Worm (Caenorhabditis elegans) whole organism, L4 larva: ENCODE measurements around the gene pot-1.

ENCODE experiments used
- F49E8.2 ChIP-seq: sonication (generic microtip); optimal IDR thresholded peaks from 2 replicates; lab custom pipeline; 2016; ENCODE audit warnings: missing compliant biosample characterization, mild to moderate bottlenecking, missing genetic modification characterization, borderline replicate concordance
- R02D3.7 ChIP-seq: fragments of 150-350 bp; sonication (generic microtip); optimal IDR thresholded peaks from 3 replicates; lab custom pipeline; 2014; ENCODE audit warnings: missing biosample characterization, missing genetic modification characterization
- T20F7.1 ChIP-seq: fragments of 200-800 bp; sonication (Bioruptor generic); optimal IDR thresholded peaks from 2 replicates; lab custom pipeline; 2018; ENCODE audit warnings: mild to moderate bottlenecking, missing genetic modification characterization, missing compliant biosample characterization
- T26A8.4 ChIP-seq: fragments of 200-800 bp; sonication (Bioruptor generic); IDR thresholded peaks from 2 replicates; pipeline ENCODE4 v1.3.6; 2022; ENCODE audit warnings: missing genetic modification characterization, missing compliant biosample characterization
- Y75B8A.6 ChIP-seq: fragments of 200-800 bp; sonication (Bioruptor generic); IDR thresholded peaks from 2 replicates; pipeline ENCODE4 v1.3.6; 2022; ENCODE audit warnings: missing genetic modification reagents, missing genetic modification characterization, missing compliant biosample characterization
- aha-1 ChIP-seq: fragments of 150-350 bp; peaks from one replicate; lab custom pipeline; 2014; ENCODE audit warnings: missing biosample characterization, missing genetic modification characterization
- attf-4 ChIP-seq: sonication (generic microtip); optimal IDR thresholded peaks from 3 replicates; lab custom pipeline; 2017; ENCODE audit warnings: missing biosample characterization, missing genetic modification characterization
- ceh-20 ChIP-seq: fragments of 200-800 bp; sonication (Bioruptor generic); IDR thresholded peaks from 2 replicates; pipeline ENCODE4 v1.3.6; 2022; ENCODE audit warnings: missing genetic modification reagents, missing genetic modification characterization, missing compliant biosample characterization
- ceh-28 ChIP-seq: fragments of 150-350 bp; optimal IDR thresholded peaks from 2 replicates; lab custom pipeline; 2014; ENCODE audit warnings: missing biosample characterization, missing genetic modification reagents, missing genetic modification characterization
- ceh-32 ChIP-seq: sonication (generic microtip); optimal IDR thresholded peaks from 2 replicates; lab custom pipeline; 2016; ENCODE audit warnings: mild to moderate bottlenecking, missing genetic modification characterization, missing compliant biosample characterization; ENCODE audit not compliant: poor library complexity
- ces-1 ChIP-seq: fragments of 150-350 bp; sonication (generic microtip); optimal IDR thresholded peaks from 4 replicates; lab custom pipeline; 2014; ENCODE audit warnings: missing biosample characterization, missing genetic modification reagents, missing genetic modification characterization
- ctbp-1 ChIP-seq: fragments of 200-800 bp; sonication (Bioruptor generic); IDR thresholded peaks from 2 replicates; pipeline ENCODE4 v1.3.6; 2022; ENCODE audit warnings: missing genetic modification reagents, missing genetic modification characterization, missing compliant biosample characterization
- daf-8 ChIP-seq: fragments of 200-800 bp; sonication (Bioruptor generic); IDR thresholded peaks from 2 replicates; pipeline ENCODE4 v1.3.6; 2022; ENCODE audit warnings: missing genetic modification characterization, missing compliant biosample characterization
- dmd-6 ChIP-seq: fragments of 200-800 bp; sonication (Bioruptor generic); IDR thresholded peaks from 2 replicates; pipeline ENCODE4 v1.3.6; 2022; ENCODE audit warnings: missing genetic modification reagents, missing genetic modification characterization, missing compliant biosample characterization
- dve-1 ChIP-seq: sonication (generic microtip); optimal IDR thresholded peaks from 2 replicates; lab custom pipeline; 2017; ENCODE audit warnings: antibody characterized with exemption, mild to moderate bottlenecking, missing genetic modification characterization, missing compliant biosample characterization; ENCODE audit not compliant: insufficient read depth
- egl-43 ChIP-seq: fragments of 200-800 bp; sonication (Bioruptor generic); IDR thresholded peaks from 2 replicates; pipeline ENCODE4 v1.3.6; 2022; ENCODE audit warnings: missing genetic modification reagents, missing genetic modification characterization, missing compliant biosample characterization
- fkh-10 ChIP-seq: fragments of 150-350 bp; optimal IDR thresholded peaks from 2 replicates; lab custom pipeline; 2014; ENCODE audit warnings: missing biosample characterization, missing genetic modification reagents, missing genetic modification characterization
- hif-1 ChIP-seq, 2 experiments: sonication (generic microtip); optimal IDR thresholded peaks; 2 replicates each; lab custom pipeline; 2016 to 2017; ENCODE audit warnings: missing compliant biosample characterization in 2 of 2, missing genetic modification characterization in 2 of 2, missing genetic modification reagents in 2 of 2, missing genotype in 2 of 2, mild to moderate bottlenecking in 1 of 2
- hlh-30 ChIP-seq: sonication (generic microtip); optimal IDR thresholded peaks from 2 replicates; lab custom pipeline; 2017; ENCODE audit warnings: antibody characterized with exemption, mild to moderate bottlenecking, missing genetic modification characterization, missing compliant biosample characterization; ENCODE audit not compliant: insufficient read depth
- lin-29 ChIP-seq: fragments of 200-800 bp; sonication (Bioruptor generic); IDR thresholded peaks from 2 replicates; pipeline ENCODE4 v1.3.6; 2022; ENCODE audit warnings: missing genetic modification reagents, missing genetic modification characterization, missing compliant biosample characterization
- lir-3 ChIP-seq: sonication (generic microtip); optimal IDR thresholded peaks from 2 replicates; lab custom pipeline; 2016; ENCODE audit warnings: mild to moderate bottlenecking, missing genetic modification characterization, missing compliant biosample characterization
- madf-5 ChIP-seq, 2 experiments: fragments of 200-800 bp; sonication (Bioruptor generic); IDR thresholded peaks; 2 replicates each; pipeline ENCODE4 v1.3.6; 2022; ENCODE audit warnings: missing compliant biosample characterization in 2 of 2, missing genetic modification characterization in 2 of 2
- madf-9 ChIP-seq: fragments of 200-800 bp; sonication (Bioruptor generic); conservative IDR thresholded peaks from 2 replicates; pipeline ENCODE4 v1.3.6; 2022; ENCODE audit warnings: missing genetic modification reagents, missing genetic modification characterization, missing compliant biosample characterization
- mxl-2 ChIP-seq: fragments of 200-800 bp; sonication (Bioruptor generic); conservative IDR thresholded peaks from 2 replicates; pipeline ENCODE4 v1.3.6; 2022; ENCODE audit warnings: missing genetic modification reagents, missing genetic modification characterization, missing compliant biosample characterization
- mxl-3 ChIP-seq: fragments of 200-800 bp; sonication (Bioruptor generic); optimal IDR thresholded peaks from 2 replicates; lab custom pipeline; 2018; ENCODE audit warnings: mild to moderate bottlenecking, missing genetic modification characterization, missing compliant biosample characterization
- nhr-111 ChIP-seq: fragments of 200-800 bp; sonication (Bioruptor generic); optimal IDR thresholded peaks from 2 replicates; lab custom pipeline; 2018; ENCODE audit warnings: mild to moderate bottlenecking, missing genetic modification characterization, missing compliant biosample characterization
- nhr-41 ChIP-seq: fragments of 200-800 bp; sonication (Bioruptor generic); IDR thresholded peaks from 2 replicates; pipeline ENCODE4 v1.3.6; 2022; ENCODE audit warnings: missing genetic modification reagents, missing genetic modification characterization, missing compliant biosample characterization
- nhr-42 ChIP-seq: fragments of 200-800 bp; sonication (Bioruptor generic); IDR thresholded peaks from 2 replicates; pipeline ENCODE4 v1.3.6; 2022; ENCODE audit warnings: missing genetic modification characterization, missing compliant biosample characterization
- nhr-77 ChIP-seq: fragments of 150-350 bp; optimal IDR thresholded peaks from 2 replicates; lab custom pipeline; 2014; ENCODE audit warnings: missing biosample characterization, missing genetic modification characterization
- php-3 ChIP-seq: fragments of 200-800 bp; sonication (Bioruptor generic); IDR thresholded peaks from 2 replicates; pipeline ENCODE4 v1.3.6; 2022; ENCODE audit warnings: missing genetic modification reagents, missing genetic modification characterization, missing compliant biosample characterization
- pqm-1 ChIP-seq: sonication (generic microtip); optimal IDR thresholded peaks from 2 replicates; lab custom pipeline; 2017; ENCODE audit warnings: missing biosample characterization, missing genetic modification characterization
- sdz-12 ChIP-seq: fragments of 200-800 bp; sonication (Bioruptor generic); optimal IDR thresholded peaks from 2 replicates; lab custom pipeline; 2018; ENCODE audit warnings: mild to moderate bottlenecking, missing genetic modification characterization, missing compliant biosample characterization
- set-16 ChIP-seq: fragments of 200-800 bp; sonication (Bioruptor generic); IDR thresholded peaks from 2 replicates; pipeline ENCODE4 v1.3.6; 2022; ENCODE audit warnings: missing genetic modification reagents, missing genetic modification characterization, missing compliant biosample characterization
- skn-1 ChIP-seq: fragments of 150-350 bp; optimal IDR thresholded peaks from 2 replicates; lab custom pipeline; 2014; ENCODE audit warnings: missing biosample characterization, missing genetic modification characterization
- snpc-4 ChIP-seq: fragments of 150-350 bp; optimal IDR thresholded peaks from 2 replicates; lab custom pipeline; 2014; ENCODE audit warnings: missing biosample characterization, missing genetic modification characterization
- tag-97 ChIP-seq: fragments of 200-800 bp; sonication (Bioruptor generic); IDR thresholded peaks from 2 replicates; pipeline ENCODE4 v1.3.6; 2022; ENCODE audit warnings: missing genetic modification characterization, missing compliant biosample characterization
- unc-62 ChIP-seq, 3 experiments: fragments of 150-350 bp in 1 of 3; sonication (generic microtip); optimal IDR thresholded peaks in 2 of 3; peaks in 1 of 3; 1 replicate in 1 of 3; 2 replicates in 2 of 3; lab custom pipeline; 2014 to 2017; ENCODE audit warnings: missing biosample characterization in 3 of 3, missing genetic modification characterization in 3 of 3, missing genetic modification reagents in 3 of 3, missing genotype in 1 of 3
- zip-11 ChIP-seq: fragments of 200-800 bp; sonication (Bioruptor generic); IDR thresholded peaks from 2 replicates; pipeline ENCODE4 v1.3.6; 2022; ENCODE audit warnings: missing genetic modification characterization, missing compliant biosample characterization

The pot-1 gene

ce11 chrIII:7101814-7102477, 31.5 kb downstream of the pot-1 start (continued):
- TF ChIP-seq unc-62 (GFP tag; optimal IDR thresholded peaks at IDR 0.05 in 1 of 2; lab: Kevin White, UChicago) = no peak
- TF ChIP-seq unc-62 (tag; optimal IDR thresholded peaks at IDR 0.05; lab: Kevin White, UChicago) = no peak
- no peak for TF ChIP-seq nhr-41 (GFP tag; lab: Robert Waterston, UW)
- no peak for TF ChIP-seq ceh-28 (tag; lab: Kevin White, UChicago)
- TF ChIP-seq tag-97 = no peak
- TF ChIP-seq php-3 (GFP tag; lab: Robert Waterston, UW) = no peak
- TF ChIP-seq nhr-111 = no peak
- no peak for TF ChIP-seq sdz-12
- TF ChIP-seq dmd-6 (GFP tag; lab: Robert Waterston, UW) = no peak
- no peak for TF ChIP-seq hlh-30 (tag; lab: Kevin White, UChicago)
- no peak for TF ChIP-seq lin-29 (GFP tag; lab: Robert Waterston, UW)
- TF ChIP-seq Y75B8A.6 (GFP tag; lab: Robert Waterston, UW) = no peak
- no peak for TF ChIP-seq ces-1 (GFP tag; lab: Kevin White, UChicago)
- no peak for TF ChIP-seq ceh-32 (tag; lab: Kevin White, UChicago)
- no peak for TF ChIP-seq mxl-3 (GFP tag; lab: Kevin White, UChicago)
- TF ChIP-seq madf-5 (GFP tag; IDR thresholded peaks at IDR 0.05; lab: Robert Waterston, UW) = peak in 1 of 2 experiments; percentile 35; a peak in 1 of 4 replicates
- no peak for TF ChIP-seq dve-1 (tag; lab: Kevin White, UChicago)
- no peak for TF ChIP-seq nhr-77 (tag; lab: Kevin White, UChicago)
- no peak for TF ChIP-seq nhr-42 (GFP tag; lab: Robert Waterston, UW)

ce11 chrIII:7100001-7100400, 33.5 kb downstream of the pot-1 start, which contains the start of gene ZK418.11:
Gene ZK418.11, plus strand, starts transcription at chrIII:7100289.
- TF ChIP-seq pqm-1 (tag; lab: Kevin White, UChicago) (no peak), mxl-2 (GFP tag; lab: Robert Waterston, UW) (no peak), fkh-10 (GFP tag; lab: Kevin White, UChicago) (no peak), daf-8 (no peak), madf-9 (GFP tag; lab: Robert Waterston, UW) (no peak), mxl-3 (GFP tag; lab: Kevin White, UChicago) (no peak), lir-3 (tag; lab: Kevin White, UChicago) (no peak), T20F7.1 (GFP tag; lab: Kevin White, UChicago) (no peak), attf-4 (tag; lab: Kevin White, UChicago) (no peak), set-16 (GFP tag; lab: Robert Waterston, UW) (no peak)

- TF ChIP-seq T26A8.4 (GFP tag; lab: Robert Waterston, UW) (no peak), aha-1 (tag; lab: Kevin White, UChicago) (peak; percentile 96), hif-1 (tag; optimal IDR thresholded peaks at IDR 0.05; lab: Kevin White, UChicago) (no peak), nhr-41 (GFP tag; lab: Robert Waterston, UW) (no peak), ceh-28 (tag; lab: Kevin White, UChicago) (no peak)
These were observed 37.0 kb downstream of the pot-1 start for ce11 chrIII:7096481-7096880.

- TF ChIP-seq zip-11 (no peak), R02D3.7 (tag; lab: Kevin White, UChicago) (no peak), egl-43 (GFP tag; lab: Robert Waterston, UW) (no peak), F49E8.2 (tag; lab: Kevin White, UChicago) (no peak), unc-62 (GFP tag; optimal IDR thresholded peaks at IDR 0.05 in 1 of 2; lab: Kevin White, UChicago) (no peak), unc-62 (tag; optimal IDR thresholded peaks at IDR 0.05; lab: Kevin White, UChicago) (no peak), ctbp-1 (no peak), php-3 (GFP tag; lab: Robert Waterston, UW) (no peak), aha-1 (tag; lab: Kevin White, UChicago) (no peak), skn-1 (tag; lab: Kevin White, UChicago) (no peak), ceh-20 (GFP tag; lab: Robert Waterston, UW) (no peak), snpc-4 (no peak), nhr-77 (tag; lab: Kevin White, UChicago) (no peak), hlh-30 (tag; lab: Kevin White, UChicago) (no peak)
These were observed 38.3 kb downstream of the pot-1 start, which contains the start of gene nhr-9 for ce11 chrIII:7095156-7095555. Gene nhr-9, plus strand, starts transcription at chrIII:7095462.
